Fruit fly (Drosophila melanogaster) whole organism: Measurements from ENCODE around the gene Dic61B.

Experiments used
- CG8478 ChIP-seq: fragments of >200 bp; optimal IDR thresholded peaks from 2 replicates; lab custom pipeline; 2018; ENCODE audit warnings: inconsistent platforms
- Dll ChIP-seq: fragments of >200 bp; optimal IDR thresholded peaks from 2 replicates; lab custom pipeline; 2017
- psq ChIP-seq: fragments of >200 bp; optimal IDR thresholded peaks from 2 replicates; lab custom pipeline; 2017
- usp ChIP-seq: fragments of >200 bp; optimal IDR thresholded peaks from 2 replicates; lab custom pipeline; 2017; ENCODE audit warnings: missing biosample characterization, missing genetic modification characterization, mixed read lengths

DNA sequence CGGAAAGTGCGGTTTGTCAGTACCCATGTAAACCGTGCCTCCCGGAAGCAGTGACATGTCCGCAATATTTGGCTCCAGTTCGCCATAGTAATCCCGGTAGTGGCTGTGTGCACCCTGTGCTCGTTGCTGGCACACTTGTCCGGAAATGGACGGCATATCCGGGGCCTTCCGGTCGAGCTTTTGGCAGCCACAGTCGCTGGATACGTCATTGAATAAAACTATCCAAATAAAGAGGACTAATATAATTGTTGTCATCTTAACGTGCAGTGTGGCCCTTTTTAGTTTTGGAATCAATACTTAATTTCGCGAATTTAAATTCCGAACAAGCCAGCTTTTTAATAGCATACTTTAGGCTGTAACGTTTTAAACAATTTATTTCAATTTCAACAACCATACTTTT is 23.6 kb upstream of the Dic61B start, which contains the start of gene CG7049:
- TF ChIP-seq usp (GFP tag; lab: Kevin White, UChicago) (no peak), psq (lab: Kevin White, UChicago) (no peak), CG8478 (lab: Kevin White, UChicago) (no peak), Dll (lab: Kevin White, UChicago) (no peak)
